Worm (Caenorhabditis elegans) whole organism, L1 larva: ENCODE results near the gene cmd-1.

Experiments
- aha-1 ChIP-seq: fragments of 150-350 bp; optimal IDR thresholded peaks from 2 replicates; lab custom pipeline; 2014; ENCODE audit warnings: missing biosample characterization, missing genetic modification characterization
- aly-2 ChIP-seq: fragments of 150-350 bp; optimal IDR thresholded peaks from 2 replicates; lab custom pipeline; 2014; ENCODE audit warnings: missing biosample characterization, missing genetic modification characterization
- blmp-1 ChIP-seq: fragments of 150-350 bp; optimal IDR thresholded peaks from 2 replicates; lab custom pipeline; 2014; ENCODE audit warnings: missing biosample characterization, missing genetic modification characterization
- ceh-63 ChIP-seq: fragments of 200-800 bp; sonication (Bioruptor generic); optimal IDR thresholded peaks from 2 replicates; lab custom pipeline; 2018; ENCODE audit warnings: mild to moderate bottlenecking, missing genetic modification characterization, missing compliant biosample characterization
- ceh-8 ChIP-seq: fragments of 200-800 bp; sonication (Bioruptor generic); optimal IDR thresholded peaks from 2 replicates; lab custom pipeline; 2018; ENCODE audit warnings: mild to moderate bottlenecking, missing genetic modification characterization, moderate library complexity, missing compliant biosample characterization
- ceh-88 ChIP-seq: fragments of 200-800 bp; sonication (Bioruptor generic); IDR thresholded peaks from 2 replicates; pipeline ENCODE4 v1.3.6; 2022; ENCODE audit warnings: missing genetic modification characterization, missing compliant biosample characterization
- ceh-90 ChIP-seq: sonication (generic microtip); optimal IDR thresholded peaks from 2 replicates; lab custom pipeline; 2016; ENCODE audit warnings: missing genetic modification characterization, missing compliant biosample characterization
- ces-1 ChIP-seq: fragments of 150-350 bp; optimal IDR thresholded peaks from 2 replicates; lab custom pipeline; 2014; ENCODE audit warnings: missing biosample characterization, missing genetic modification reagents, missing genetic modification characterization
- dpl-1 ChIP-seq, 3 experiments: fragments of 150-350 bp in 2 of 3; sonication (generic microtip) in 1 of 3; optimal IDR thresholded peaks; 2 replicates each; lab custom pipeline; 2014 to 2017; ENCODE audit warnings: missing biosample characterization in 3 of 3, missing genetic modification characterization in 3 of 3, missing genetic modification reagents in 3 of 3
- dsc-1 ChIP-seq: sonication (generic microtip); optimal IDR thresholded peaks from 2 replicates; lab custom pipeline; 2016; ENCODE audit warnings: mild to moderate bottlenecking, missing genetic modification characterization, missing compliant biosample characterization
- efl-1 ChIP-seq, 4 experiments: fragments of 150-350 bp; optimal IDR thresholded peaks in 3 of 4; peaks in 1 of 4; 1 replicate in 1 of 4; 2 replicates in 3 of 4; lab custom pipeline; 2014; ENCODE audit warnings: missing biosample characterization in 2 of 4, missing genetic modification characterization in 2 of 4, missing genetic modification reagents in 2 of 4
- egl-13 ChIP-seq: sonication (generic microtip); optimal IDR thresholded peaks from 2 replicates; lab custom pipeline; 2016; ENCODE audit warnings: missing genotype, missing genetic modification reagents, missing genetic modification characterization, missing compliant biosample characterization
- egl-27 ChIP-seq, 2 experiments: fragments of 150-350 bp in 1 of 2; sonication (generic microtip); optimal IDR thresholded peaks; 3 replicates each; lab custom pipeline; 2017 to 2018; ENCODE audit warnings: missing biosample characterization in 2 of 2, missing genetic modification characterization in 2 of 2, missing genetic modification reagents in 2 of 2
- elt-2 ChIP-seq: sonication (generic microtip); optimal IDR thresholded peaks from 2 replicates; lab custom pipeline; 2016; ENCODE audit warnings: missing genetic modification characterization, mild to moderate bottlenecking, inconsistent platforms, missing compliant biosample characterization, missing genetic modification reagents
- fkh-10 ChIP-seq: sonication (generic microtip); optimal IDR thresholded peaks from 2 replicates; lab custom pipeline; 2017; ENCODE audit warnings: missing biosample characterization, missing genetic modification reagents, missing genetic modification characterization
- grh-1 ChIP-seq: fragments of 200-800 bp; sonication (Bioruptor generic); IDR thresholded peaks from 2 replicates; pipeline ENCODE4 v1.3.6; 2022; ENCODE audit warnings: missing genetic modification reagents, missing genetic modification characterization, missing compliant biosample characterization
- hlh-4 ChIP-seq: sonication (generic microtip); optimal IDR thresholded peaks from 2 replicates; lab custom pipeline; 2016; ENCODE audit warnings: mild to moderate bottlenecking, missing genetic modification characterization, missing compliant biosample characterization
- hpl-2 ChIP-seq: fragments of 150-350 bp; optimal IDR thresholded peaks from 2 replicates; lab custom pipeline; 2014; ENCODE audit warnings: missing biosample characterization, missing genetic modification reagents, missing genetic modification characterization
- lin-14 ChIP-seq: fragments of 200-800 bp; sonication (Bioruptor generic); optimal IDR thresholded peaks from 2 replicates; lab custom pipeline; 2018; ENCODE audit warnings: mild to moderate bottlenecking, missing genetic modification characterization, moderate library complexity, missing compliant biosample characterization
- lin-15B ChIP-seq: fragments of 150-350 bp; sonication (generic microtip); optimal IDR thresholded peaks from 3 replicates; lab custom pipeline; 2014; ENCODE audit warnings: missing biosample characterization, missing genetic modification characterization
- lin-35 ChIP-seq, 2 experiments: fragments of 150-350 bp; optimal IDR thresholded peaks; 2 replicates each; lab custom pipeline; 2014; ENCODE audit warnings: missing biosample characterization in 2 of 2, missing genetic modification characterization in 2 of 2, missing genetic modification reagents in 2 of 2
- lin-39 ChIP-seq: fragments of 150-350 bp; optimal IDR thresholded peaks from 2 replicates; lab custom pipeline; 2014; ENCODE audit warnings: missing biosample characterization, missing genetic modification reagents, missing genetic modification characterization
- lir-3 ChIP-seq: sonication (generic microtip); optimal IDR thresholded peaks from 2 replicates; lab custom pipeline; 2016; ENCODE audit warnings: mild to moderate bottlenecking, missing genetic modification characterization, moderate library complexity, missing compliant biosample characterization; ENCODE audit not compliant: poor library complexity
- mab-9 ChIP-seq: fragments of 200-800 bp; sonication (Bioruptor generic); IDR thresholded peaks from 2 replicates; pipeline ENCODE4 v1.3.6; 2022; ENCODE audit warnings: missing genetic modification reagents, missing genetic modification characterization, missing compliant biosample characterization
- mef-2 ChIP-seq: fragments of 150-350 bp; optimal IDR thresholded peaks from 2 replicates; lab custom pipeline; 2014; ENCODE audit warnings: missing biosample characterization, missing genetic modification characterization
- nhr-12 ChIP-seq: sonication (generic microtip); optimal IDR thresholded peaks from 2 replicates; lab custom pipeline; 2017; ENCODE audit warnings: missing biosample characterization, missing genetic modification characterization
- nhr-237 ChIP-seq: fragments of 150-350 bp; optimal IDR thresholded peaks from 2 replicates; lab custom pipeline; 2014; ENCODE audit warnings: missing biosample characterization, missing genetic modification characterization
- nhr-47 ChIP-seq: sonication (generic microtip); optimal IDR thresholded peaks from 2 replicates; lab custom pipeline; 2016; ENCODE audit warnings: mild to moderate bottlenecking, missing genetic modification characterization, moderate library complexity, missing compliant biosample characterization
- nhr-71 ChIP-seq: sonication (generic microtip); optimal IDR thresholded peaks from 2 replicates; lab custom pipeline; 2016; ENCODE audit warnings: mild to moderate bottlenecking, missing genetic modification characterization, moderate library complexity, missing compliant biosample characterization
- nhr-76 ChIP-seq: sonication (generic microtip); optimal IDR thresholded peaks from 2 replicates; lab custom pipeline; 2017; ENCODE audit warnings: missing biosample characterization, missing genetic modification characterization
- nhr-85 ChIP-seq: sonication (generic microtip); peaks from one replicate; lab custom pipeline; 2016; ENCODE audit warnings: missing genetic modification characterization, inconsistent platforms, missing compliant biosample characterization
- nhr-90 ChIP-seq: sonication (generic microtip); optimal IDR thresholded peaks from 2 replicates; lab custom pipeline; 2016; ENCODE audit warnings: mild to moderate bottlenecking, missing genetic modification characterization, missing compliant biosample characterization; ENCODE audit not compliant: poor library complexity
- pag-3 ChIP-seq: sonication (generic microtip); optimal IDR thresholded peaks from 2 replicates; lab custom pipeline; 2017; ENCODE audit warnings: missing genetic modification characterization, mild to moderate bottlenecking, missing compliant biosample characterization, antibody characterized with exemption, borderline replicate concordance; ENCODE audit not compliant: insufficient read depth
- pax-3 ChIP-seq: fragments of 200-800 bp; sonication (Bioruptor generic); optimal IDR thresholded peaks from 2 replicates; lab custom pipeline; 2018; ENCODE audit warnings: mild to moderate bottlenecking, missing genetic modification characterization, moderate library complexity, missing compliant biosample characterization
- pqm-1 ChIP-seq: sonication (generic microtip); optimal IDR thresholded peaks from 3 replicates; lab custom pipeline; 2017; ENCODE audit warnings: missing biosample characterization, missing genetic modification characterization
- rnt-1 ChIP-seq: sonication (generic microtip); optimal IDR thresholded peaks from 2 replicates; lab custom pipeline; 2016; ENCODE audit warnings: mild to moderate bottlenecking, missing genetic modification characterization, moderate library complexity, missing compliant biosample characterization
- skn-1 ChIP-seq: fragments of 150-350 bp; optimal IDR thresholded peaks from 2 replicates; lab custom pipeline; 2014; ENCODE audit warnings: missing biosample characterization, missing genetic modification characterization
- snpc-4 ChIP-seq: fragments of 150-350 bp; optimal IDR thresholded peaks from 2 replicates; lab custom pipeline; 2014; ENCODE audit warnings: missing biosample characterization, missing genetic modification characterization
- snu-23 ChIP-seq: sonication (generic microtip); optimal IDR thresholded peaks from 2 replicates; lab custom pipeline; 2016; ENCODE audit warnings: missing genetic modification characterization, missing compliant biosample characterization
- sox-4 ChIP-seq: sonication (generic microtip); optimal IDR thresholded peaks from 2 replicates; lab custom pipeline; 2016; ENCODE audit warnings: missing genetic modification characterization, missing compliant biosample characterization
- sptf-1 ChIP-seq: fragments of 150-350 bp; optimal IDR thresholded peaks from 2 replicates; lab custom pipeline; 2014; ENCODE audit warnings: missing biosample characterization, missing genetic modification characterization
- sup-37 ChIP-seq: fragments of 200-800 bp; sonication (Bioruptor generic); optimal IDR thresholded peaks from 2 replicates; lab custom pipeline; 2018; ENCODE audit warnings: mild to moderate bottlenecking, missing genetic modification characterization, missing compliant biosample characterization
- tbx-2 ChIP-seq: sonication (generic microtip); optimal IDR thresholded peaks from 2 replicates; lab custom pipeline; 2016; ENCODE audit warnings: missing genetic modification characterization, missing compliant biosample characterization
- tlp-1 ChIP-seq: fragments of 150-350 bp; optimal IDR thresholded peaks from 2 replicates; lab custom pipeline; 2014; ENCODE audit warnings: missing biosample characterization, missing genetic modification characterization
- unc-30 ChIP-seq: sonication (generic microtip); optimal IDR thresholded peaks from 2 replicates; lab custom pipeline; 2017; ENCODE audit warnings: missing biosample characterization, missing genetic modification characterization
- unc-62 ChIP-seq: fragments of 150-350 bp; optimal IDR thresholded peaks from 2 replicates; lab custom pipeline; 2014; ENCODE audit warnings: missing biosample characterization, missing genetic modification reagents, missing genetic modification characterization
- xbp-1 ChIP-seq: sonication (generic microtip); optimal IDR thresholded peaks from 2 replicates; lab custom pipeline; 2016; ENCODE audit warnings: missing genetic modification characterization, missing compliant biosample characterization

cmd-1 gene

DNA sequence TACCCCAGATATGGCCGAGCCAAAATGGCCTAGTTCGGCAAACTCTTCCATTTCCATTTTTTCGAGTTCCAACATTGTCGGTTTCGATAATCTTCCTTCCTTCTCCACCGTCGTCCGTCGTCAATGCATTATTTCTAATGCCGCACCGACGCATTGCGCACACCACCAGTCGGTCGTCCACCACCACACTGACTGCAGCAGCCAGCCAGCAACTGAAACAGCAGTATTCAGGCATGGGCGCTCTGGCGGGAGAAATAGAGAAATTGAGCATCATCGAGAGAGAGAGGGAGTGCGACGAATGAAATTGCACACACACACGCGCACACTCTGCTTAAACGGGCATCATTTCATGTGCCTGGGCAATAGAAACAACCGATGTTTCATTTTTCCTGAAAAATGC lies 2.1 kb upstream of the cmd-1 start (continued):
- TF ChIP-seq ceh-90 (tag; lab: Kevin White, UChicago) (no peak), aha-1 (tag; lab: Kevin White, UChicago) (no peak), sox-4 (tag; lab: Kevin White, UChicago) (peak; percentile 36), nhr-90 (tag; lab: Kevin White, UChicago) (no peak), efl-1 (optimal IDR thresholded peaks at IDR 0.05; lab: Kevin White, UChicago) (peak; percentile 8 to 14), efl-1 (GFP tag; optimal IDR thresholded peaks at IDR 0.05 in 1 of 2; lab: Kevin White, UChicago) (peak in 1 of 2 experiments; percentile 67), pax-3 (tag; lab: Kevin White, UChicago) (peak; percentile 47), lir-3 (tag; lab: Kevin White, UChicago) (no peak), dpl-1 (GFP tag; optimal IDR thresholded peaks at IDR 0.05; lab: Kevin White, UChicago) (no peak)

DNA sequence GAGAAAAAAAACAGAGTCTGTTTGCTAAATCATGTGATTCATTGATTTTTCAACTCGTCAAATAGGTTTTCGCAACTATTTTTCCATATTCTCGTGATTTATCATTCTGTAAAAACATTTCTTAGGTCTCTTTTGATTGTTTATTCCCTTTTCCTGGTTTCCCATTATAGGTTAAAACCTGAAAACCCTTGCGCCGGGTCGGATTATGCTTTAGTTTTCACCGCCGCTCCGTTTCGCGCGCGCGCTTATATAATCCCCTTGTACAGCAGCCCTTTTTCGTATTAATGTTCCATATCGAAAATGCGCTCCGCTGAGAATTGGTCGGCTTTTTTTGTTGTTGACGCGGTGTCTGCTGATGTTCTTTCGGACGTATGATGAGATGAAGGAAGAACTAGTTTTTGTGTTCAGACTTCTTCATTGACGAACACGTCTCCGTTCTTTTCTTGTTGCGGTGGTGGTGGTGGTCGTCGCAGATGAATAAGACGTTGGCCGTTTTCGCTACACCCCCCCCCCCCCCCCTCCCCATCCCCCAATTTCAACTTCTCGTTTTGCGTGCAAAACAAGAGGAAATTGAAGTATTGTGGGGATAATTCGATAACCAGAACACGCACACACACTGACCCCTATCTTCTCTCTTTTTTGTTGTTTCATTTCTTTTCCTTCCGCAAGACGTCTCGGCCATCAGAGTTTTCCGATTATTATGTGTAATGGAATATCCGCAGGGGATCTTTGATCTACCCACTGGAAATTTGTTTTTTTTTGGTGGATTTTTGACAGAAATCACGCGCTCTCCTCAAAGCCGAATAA lies 1.4 kb upstream of the cmd-1 start:
- TF ChIP-seq lin-14 (GFP tag; lab: Kevin White, UChicago) (peak; percentile 88), ceh-90 (tag; lab: Kevin White, UChicago) (no peak), tbx-2 (tag; lab: Kevin White, UChicago) (no peak), rnt-1 (tag; lab: Kevin White, UChicago) (no peak), mef-2 (tag; lab: Kevin White, UChicago) (no peak), dpl-1 (GFP tag; optimal IDR thresholded peaks at IDR 0.05; lab: Kevin White, UChicago) (no peak), nhr-237 (tag; lab: Kevin White, UChicago) (no peak), pqm-1 (no peak), lir-3 (tag; lab: Kevin White, UChicago) (no peak), nhr-76 (tag; lab: Kevin White, UChicago) (no peak), snpc-4 (tag; lab: Kevin White, UChicago) (no peak), tlp-1 (tag; lab: Kevin White, UChicago) (no peak), egl-13 (tag; lab: Kevin White, UChicago) (no peak), ceh-8 (GFP tag; lab: Kevin White, UChicago) (peak; percentile 27), elt-2 (tag; lab: Kevin White, UChicago) (no peak), dsc-1 (tag; lab: Kevin White, UChicago) (no peak), lin-39 (tag; lab: Kevin White, UChicago) (no peak), aha-1 (tag; lab: Kevin White, UChicago) (no peak), ces-1 (GFP tag; lab: Kevin White, UChicago) (peak; percentile 65), mab-9 (no peak), lin-35 (GFP tag; optimal IDR thresholded peaks at IDR 0.05; lab: Kevin White, UChicago) (no peak), pax-3 (tag; lab: Kevin White, UChicago) (no peak), blmp-1 (peak; percentile 25), unc-62 (GFP tag; lab: Kevin White, UChicago) (no peak), nhr-71 (peak; percentile 3), hpl-2 (GFP tag; lab: Kevin White, UChicago) (no peak), ceh-63 (GFP tag; lab: Kevin White, UChicago) (no peak), sox-4 (tag; lab: Kevin White, UChicago) (no peak), unc-30 (tag; lab: Kevin White, UChicago) (no peak), ceh-88 (GFP tag; lab: Robert Waterston, UW) (no peak), hlh-4 (tag; lab: Kevin White, UChicago) (no peak), nhr-12 (tag; lab: Kevin White, UChicago) (no peak), sptf-1 (tag; lab: Kevin White, UChicago) (no peak), nhr-85 (tag; lab: Kevin White, UChicago) (peak; percentile 71), aly-2 (tag; lab: Kevin White, UChicago) (peak; percentile 19), snu-23 (GFP tag; lab: Kevin White, UChicago) (peak; percentile 10), nhr-90 (tag; lab: Kevin White, UChicago) (no peak), nhr-47 (tag; lab: Kevin White, UChicago) (no peak), grh-1 (no peak), sup-37 (no peak), lin-15B (tag; lab: Kevin White, UChicago) (no peak), skn-1 (tag; lab: Kevin White, UChicago) (no peak), fkh-10 (peak; percentile 46), xbp-1 (tag; lab: Kevin White, UChicago) (no peak), egl-27 (tag; optimal IDR thresholded peaks at IDR 0.05; lab: Kevin White, UChicago) (no peak), pag-3 (tag; lab: Kevin White, UChicago) (no peak)
